Fruit fly (Drosophila melanogaster): ENCODE data around the gene CG12991.

Gene CG12991

dm6 chrX:17599330-17599729, 19.7 kb downstream of the CG12991 start, which contains the start of gene X11L (continued):
- no peak for TF ChIP-seq Doc2 (GFP tag; IDR thresholded peaks at IDR 0.05)
- TF ChIP-seq fd3F (GFP tag; optimal IDR thresholded peaks at IDR 0.05), result no peak
- no peak for TF ChIP-seq CG8388 (GFP tag; optimal IDR thresholded peaks at IDR 0.05)
- peak; percentile 15 for TF ChIP-seq CG33557 (GFP tag; optimal IDR thresholded peaks at IDR 0.05)
- 0 out of 3 replicates have a peak, but pooled peaks have one; percentile 35 for TF ChIP-seq CG2199 (GFP tag; IDR thresholded peaks at IDR 0.05)
- peak; percentile 66 for TF ChIP-seq ara (GFP tag; IDR thresholded peaks at IDR 0.05)
- 0 out of 3 replicates have a peak, but pooled peaks have one; percentile 10 for TF ChIP-seq sr (GFP tag; IDR thresholded peaks at IDR 0.05)
- TF ChIP-seq hkb (optimal IDR thresholded peaks at IDR 0.05), result no peak
- no peak; the same call in none of the 2 replicates for TF ChIP-seq hkb (GFP tag; IDR thresholded peaks at IDR 0.05)
- TF ChIP-seq MTF-1 (GFP tag; optimal IDR thresholded peaks at IDR 0.05; ENCODE audit: borderline replicate concordance), result no peak
- 0 out of 2 replicates have a peak, but pooled peaks have one; percentile 51 for TF ChIP-seq CG16779 (GFP tag; IDR thresholded peaks at IDR 0.05)
- peak; percentile 34 for TF ChIP-seq Max (GFP tag; optimal IDR thresholded peaks at IDR 0.05)
- TF ChIP-seq CG11093 (GFP tag; IDR thresholded peaks at IDR 0.05), result no peak; the same call in 2 of the 3 replicates
- TF ChIP-seq Mrtf (GFP tag; IDR thresholded peaks at IDR 0.05), result peak; percentile 53; the same call in 1 of the 3 replicates
- TF ChIP-seq CG3726 (GFP tag; IDR thresholded peaks at IDR 0.05), result no peak
- peak; percentile 8 for TF ChIP-seq wek (GFP tag; optimal IDR thresholded peaks at IDR 0.05)
- TF ChIP-seq zen2 (GFP tag; IDR thresholded peaks at IDR 0.05; ENCODE audit: partially characterized antibody), result peak; percentile 87
- TF ChIP-seq H2.0 (GFP tag; IDR thresholded peaks at IDR 0.05), result peak; percentile 67
- TF ChIP-seq Lim3 (GFP tag; IDR thresholded peaks at IDR 0.05), result no peak
- peak; percentile 24 for TF ChIP-seq D19B (GFP tag; optimal IDR thresholded peaks at IDR 0.05)
- peak; percentile 75; the same call in 1 of the 3 replicates for TF ChIP-seq mld (GFP tag; IDR thresholded peaks at IDR 0.05; ENCODE audit: partially characterized antibody)
- peak; percentile 8 for TF ChIP-seq CG6813 (GFP tag; optimal IDR thresholded peaks at IDR 0.05)
- peak; percentile 79 for TF ChIP-seq E2f2 (GFP tag; IDR thresholded peaks at IDR 0.05)
- no peak for TF ChIP-seq dan (GFP tag; IDR thresholded peaks at IDR 0.05)
- TF ChIP-seq tx (GFP tag; optimal IDR thresholded peaks at IDR 0.05), result peak; percentile 70
- peak; percentile 60; the same call in 1 of the 3 replicates for TF ChIP-seq CG6175 (GFP tag; IDR thresholded peaks at IDR 0.05)
- TF ChIP-seq Lhr (GFP tag; optimal IDR thresholded peaks at IDR 0.05), result peak; percentile 36
- no peak for TF ChIP-seq nau (GFP tag; optimal IDR thresholded peaks at IDR 0.05)
- TF ChIP-seq ci (GFP tag; IDR thresholded peaks at IDR 0.05), result peak; percentile 83
- no peak for TF ChIP-seq sqz (GFP tag; optimal IDR thresholded peaks at IDR 0.05)
- peak; percentile 48; the same call in 1 of the 2 replicates for TF ChIP-seq CG7372 (GFP tag; IDR thresholded peaks at IDR 0.05)
- TF ChIP-seq dmrt99B (tag; optimal IDR thresholded peaks at IDR 0.05), result no peak
- peak; percentile 59 for TF ChIP-seq CG6272 (GFP tag; IDR thresholded peaks at IDR 0.05)
- TF ChIP-seq run (tag; optimal IDR thresholded peaks at IDR 0.05), result no peak
- TF ChIP-seq ap (GFP tag; IDR thresholded peaks at IDR 0.05), result no peak
- TF ChIP-seq danr (GFP tag; IDR thresholded peaks at IDR 0.05), result no peak
- TF ChIP-seq CG34376 (GFP tag; optimal IDR thresholded peaks at IDR 0.05), result no peak
- TF ChIP-seq CHES-1-like (GFP tag; optimal IDR thresholded peaks at IDR 0.05), result peak; percentile 79
- TF ChIP-seq row (GFP tag; IDR thresholded peaks at IDR 0.05), result peak; percentile 69
- peak; percentile 56; the same call in 1 of the 2 replicates for TF ChIP-seq Drgx (GFP tag; IDR thresholded peaks at IDR 0.05)
- TF ChIP-seq CG14014 (GFP tag; IDR thresholded peaks at IDR 0.05), result peak; percentile 73
- TF ChIP-seq Bdp1 (GFP tag; optimal IDR thresholded peaks at IDR 0.05), result peak; percentile 70
- TF ChIP-seq CG4707 (GFP tag; optimal IDR thresholded peaks at IDR 0.05), result no peak
- peak; percentile 68 for TF ChIP-seq tup (GFP tag; optimal IDR thresholded peaks at IDR 0.05)
- peak; percentile 58 for TF ChIP-seq CG8089 (GFP tag; optimal IDR thresholded peaks at IDR 0.05)
- TF ChIP-seq slp2 (GFP tag; optimal IDR thresholded peaks at IDR 0.05), result peak; percentile 54
- TF ChIP-seq Mes4 (GFP tag; optimal IDR thresholded peaks at IDR 0.05), result peak; percentile 57
- no peak for TF ChIP-seq fd64A (GFP tag; optimal IDR thresholded peaks at IDR 0.05)
- no peak for TF ChIP-seq sim (GFP tag; IDR thresholded peaks at IDR 0.05)
- peak; percentile 52; the same call in 1 of the 2 replicates for TF ChIP-seq ssp (GFP tag; IDR thresholded peaks at IDR 0.05)
- TF ChIP-seq slou (GFP tag; optimal IDR thresholded peaks at IDR 0.05), result peak; percentile 29

All from whole organism, embryonic.